Worm (Caenorhabditis elegans) whole organism, late embryonic: Measurements from ENCODE around the gene ZK402.2.
A peak's percentile ranks its signal among the peaks of the same experiment; 100 is the strongest.

Experiments used
- C08G9.2 ChIP-seq: sonication (generic microtip); optimal IDR thresholded peaks from 2 replicates; lab custom pipeline; 2016; ENCODE audit warnings: mild to moderate bottlenecking, missing genetic modification characterization, moderate library complexity, missing compliant biosample characterization
- C38D4.7 ChIP-seq: fragments of 200-800 bp; sonication (Bioruptor generic); optimal IDR thresholded peaks from 2 replicates; lab custom pipeline; 2018; ENCODE audit warnings: mild to moderate bottlenecking, missing genetic modification characterization, moderate library complexity, missing compliant biosample characterization
- K02D7.2 ChIP-seq: sonication (generic microtip); optimal IDR thresholded peaks from 2 replicates; lab custom pipeline; 2017; ENCODE audit warnings: mild to moderate bottlenecking, missing genetic modification characterization, missing compliant biosample characterization
- ama-1 ChIP-seq: fragments of 150-350 bp; optimal IDR thresholded peaks from 2 replicates; lab custom pipeline; 2014
- ceh-14 ChIP-seq: sonication (generic microtip); optimal IDR thresholded peaks from 2 replicates; lab custom pipeline; 2016; ENCODE audit warnings: missing genotype, missing genetic modification characterization, missing compliant biosample characterization
- ceh-19 ChIP-seq: fragments of 200-800 bp; sonication (Bioruptor generic); optimal IDR thresholded peaks from 2 replicates; lab custom pipeline; 2018; ENCODE audit warnings: mild to moderate bottlenecking, missing genetic modification characterization, missing compliant biosample characterization
- ceh-22 ChIP-seq: sonication (generic microtip); optimal IDR thresholded peaks from 2 replicates; lab custom pipeline; 2017; ENCODE audit warnings: missing biosample characterization, missing genetic modification characterization
- ceh-31 ChIP-seq: sonication (generic microtip); optimal IDR thresholded peaks from 2 replicates; lab custom pipeline; 2016; ENCODE audit warnings: missing genetic modification characterization, missing compliant biosample characterization
- ceh-45 ChIP-seq: fragments of 200-800 bp; sonication (Bioruptor generic); IDR thresholded peaks from 2 replicates; pipeline ENCODE4 v1.3.6; 2022; ENCODE audit warnings: missing genetic modification reagents, missing genetic modification characterization, missing compliant biosample characterization
- che-1 ChIP-seq: sonication (generic microtip); optimal IDR thresholded peaks from 2 replicates; lab custom pipeline; 2016; ENCODE audit warnings: mild to moderate bottlenecking, missing genetic modification characterization, missing compliant biosample characterization
- dmd-4 ChIP-seq: sonication (generic microtip); optimal IDR thresholded peaks from 2 replicates; lab custom pipeline; 2016; ENCODE audit warnings: borderline replicate concordance, missing genetic modification characterization, missing compliant biosample characterization
- dve-1 ChIP-seq: sonication (generic microtip); optimal IDR thresholded peaks from 2 replicates; lab custom pipeline; 2017; ENCODE audit warnings: antibody characterized with exemption, mild to moderate bottlenecking, missing genetic modification characterization, missing compliant biosample characterization
- elt-4 ChIP-seq: sonication (generic microtip); optimal IDR thresholded peaks from 2 replicates; lab custom pipeline; 2016; ENCODE audit warnings: missing genetic modification characterization, missing compliant biosample characterization
- ets-4 ChIP-seq: sonication (generic microtip); optimal IDR thresholded peaks from 2 replicates; lab custom pipeline; 2016; ENCODE audit warnings: missing genetic modification characterization, missing compliant biosample characterization
- eyg-1 ChIP-seq: sonication (generic microtip); optimal IDR thresholded peaks from 2 replicates; lab custom pipeline; 2016; ENCODE audit warnings: missing genotype, missing genetic modification characterization, missing compliant biosample characterization
- fax-1 ChIP-seq: sonication (generic microtip); optimal IDR thresholded peaks from 2 replicates; lab custom pipeline; 2016; ENCODE audit warnings: missing genotype, missing genetic modification characterization, missing compliant biosample characterization
- fkh-10 ChIP-seq: fragments of 150-350 bp; optimal IDR thresholded peaks from 2 replicates; lab custom pipeline; 2014; ENCODE audit warnings: missing biosample characterization, missing genetic modification reagents, missing genetic modification characterization
- fkh-6 ChIP-seq: sonication (generic microtip); optimal IDR thresholded peaks from 2 replicates; lab custom pipeline; 2016; ENCODE audit warnings: missing genetic modification characterization, missing compliant biosample characterization
- gmeb-2 ChIP-seq: sonication (generic microtip); optimal IDR thresholded peaks from 2 replicates; lab custom pipeline; 2016; ENCODE audit warnings: missing genetic modification characterization, inconsistent platforms, missing compliant biosample characterization
- hlh-13 ChIP-seq: fragments of 200-800 bp; sonication (Bioruptor generic); optimal IDR thresholded peaks from 2 replicates; lab custom pipeline; 2018; ENCODE audit warnings: mild to moderate bottlenecking, missing genetic modification characterization, missing compliant biosample characterization
- hlh-30 ChIP-seq: sonication (generic microtip); optimal IDR thresholded peaks from 2 replicates; lab custom pipeline; 2017; ENCODE audit warnings: antibody characterized with exemption, missing genetic modification characterization, missing compliant biosample characterization; ENCODE audit not compliant: insufficient read depth
- hlh-8 ChIP-seq: sonication (generic microtip); optimal IDR thresholded peaks from 2 replicates; lab custom pipeline; 2016; ENCODE audit warnings: missing genotype, missing genetic modification characterization, missing compliant biosample characterization
- lim-6 ChIP-seq: sonication (generic microtip); optimal IDR thresholded peaks from 2 replicates; lab custom pipeline; 2016; ENCODE audit warnings: missing genetic modification characterization, missing compliant biosample characterization
- lin-11 ChIP-seq: fragments of 200-800 bp; sonication (Bioruptor generic); optimal IDR thresholded peaks from 2 replicates; lab custom pipeline; 2018; ENCODE audit warnings: mild to moderate bottlenecking, missing genetic modification characterization, missing compliant biosample characterization
- nfya-1 ChIP-seq: sonication (generic microtip); optimal IDR thresholded peaks from 2 replicates; lab custom pipeline; 2017; ENCODE audit warnings: missing genetic modification characterization, mild to moderate bottlenecking, missing compliant biosample characterization, antibody characterized with exemption, moderate library complexity
- pat-9 ChIP-seq: fragments of 200-800 bp; sonication (Bioruptor generic); optimal IDR thresholded peaks from 2 replicates; lab custom pipeline; 2018; ENCODE audit warnings: mild to moderate bottlenecking, missing genetic modification characterization, moderate library complexity, missing compliant biosample characterization
- pax-1 ChIP-seq: fragments of 150-350 bp; optimal IDR thresholded peaks from 2 replicates; lab custom pipeline; 2014; ENCODE audit warnings: missing biosample characterization, missing genetic modification characterization
- pha-2 ChIP-seq: sonication (generic microtip); optimal IDR thresholded peaks from 2 replicates; lab custom pipeline; 2017; ENCODE audit warnings: mild to moderate bottlenecking, missing genetic modification characterization, missing compliant biosample characterization
- pqm-1 ChIP-seq: sonication (generic microtip); optimal IDR thresholded peaks from 2 replicates; lab custom pipeline; 2016; ENCODE audit warnings: missing genetic modification characterization, missing compliant biosample characterization
- pros-1 ChIP-seq: fragments of 150-350 bp; optimal IDR thresholded peaks from 2 replicates; lab custom pipeline; 2014; ENCODE audit warnings: missing biosample characterization, missing genetic modification reagents, missing genetic modification characterization
- sdc-2 ChIP-seq: sonication (generic microtip); optimal IDR thresholded peaks from 2 replicates; lab custom pipeline; 2016; ENCODE audit warnings: missing genotype, missing genetic modification characterization, missing compliant biosample characterization
- syd-9 ChIP-seq: sonication (generic microtip); optimal IDR thresholded peaks from 2 replicates; lab custom pipeline; 2016; ENCODE audit warnings: mild to moderate bottlenecking, missing genetic modification characterization, moderate library complexity, missing compliant biosample characterization
- tbx-2 ChIP-seq: sonication (generic microtip); optimal IDR thresholded peaks from 2 replicates; lab custom pipeline; 2016; ENCODE audit warnings: missing genetic modification characterization, missing compliant biosample characterization
- ttx-3 ChIP-seq: sonication (generic microtip); optimal IDR thresholded peaks from 2 replicates; lab custom pipeline; 2016; ENCODE audit warnings: missing genetic modification reagents, missing genetic modification characterization, missing compliant biosample characterization
- unc-3 ChIP-seq, 2 experiments: fragments of 200-800 bp in 1 of 2; sonication (Bioruptor generic) in 1 of 2; sonication (generic microtip) in 1 of 2; conservative IDR thresholded peaks in 1 of 2; optimal IDR thresholded peaks in 1 of 2; 2 replicates each; pipeline versions ENCODE4 v1.3.6 to Lab custom; 2016 to 2022; ENCODE audit warnings: missing compliant biosample characterization in 2 of 2, missing genetic modification characterization in 2 of 2, missing genetic modification reagents in 1 of 2
- unc-42 ChIP-seq: sonication (generic microtip); optimal IDR thresholded peaks from 2 replicates; lab custom pipeline; 2016; ENCODE audit warnings: missing genotype, missing genetic modification characterization, missing compliant biosample characterization
- unc-86 ChIP-seq: sonication (generic microtip); optimal IDR thresholded peaks from 2 replicates; lab custom pipeline; 2016; ENCODE audit warnings: missing genetic modification characterization, missing compliant biosample characterization
- ztf-16 ChIP-seq: sonication (generic microtip); optimal IDR thresholded peaks from 2 replicates; lab custom pipeline; 2017; ENCODE audit warnings: missing genetic modification characterization, missing compliant biosample characterization

ZK402.2 gene

ce11 chrX:1386893-1387367 is 16.6 kb upstream of the ZK402.2 start, which contains the start of gene F56C3.1:
TSS of gene F56C3.1 (plus strand) at chrX:1387317.
- TF ChIP-seq dmd-4 (tag; lab: Kevin White, UChicago) (no peak), sdc-2 (tag; lab: Kevin White, UChicago) (peak; percentile 93)
- TF ChIP-seq, all 69 proteins: peak for 1

ce11 chrX:1389382-1389983 is 14.1 kb upstream of the ZK402.2 start:
- no peak for TF ChIP-seq pax-1
- peak; percentile 98 for TF ChIP-seq sdc-2 (tag; lab: Kevin White, UChicago)
- TF ChIP-seq ceh-31 (tag; lab: Kevin White, UChicago), result peak; percentile 44
- no peak for TF ChIP-seq dve-1 (tag; lab: Kevin White, UChicago)
- TF ChIP-seq K02D7.2, result no peak
- peak; percentile 73 for TF ChIP-seq hlh-30
- TF ChIP-seq eyg-1 (tag; lab: Kevin White, UChicago), result no peak
- TF ChIP-seq unc-42 (tag; lab: Kevin White, UChicago), result peak; percentile 50
- TF ChIP-seq hlh-13, result no peak
- TF ChIP-seq ztf-16 (tag; lab: Kevin White, UChicago), result no peak
- peak; percentile 19 for TF ChIP-seq nfya-1 (tag; lab: Kevin White, UChicago)

DNA sequence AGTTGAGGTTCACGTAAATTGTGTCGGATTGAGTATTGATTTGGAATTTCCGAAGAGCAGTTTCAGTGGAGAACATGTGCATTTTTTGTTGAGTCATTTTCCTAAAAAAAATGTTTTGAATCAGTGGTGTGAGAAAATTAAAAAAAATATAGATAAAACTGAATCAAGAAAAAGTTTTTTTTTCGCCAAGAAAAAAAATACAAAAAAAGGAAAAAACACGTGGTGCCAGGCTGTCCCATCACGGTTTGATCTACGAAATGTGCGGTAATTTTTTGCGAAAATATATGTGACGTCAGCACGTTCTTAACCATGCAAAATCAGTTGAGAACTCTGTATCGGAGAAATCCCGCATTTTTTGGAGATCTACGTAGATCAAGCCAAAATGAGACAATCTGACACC is 9.7 kb upstream of the ZK402.2 start, which contains the start of gene F56C3.9:
Gene F56C3.9 (minus strand): TSS at position 101 of the 400 bp plus-strand sequence.
- TF ChIP-seq C38D4.7 (GFP tag; lab: Kevin White, UChicago), result no peak
- no peak for TF ChIP-seq hlh-13
- no peak for TF ChIP-seq pha-2 (tag; lab: Kevin White, UChicago)
- TF ChIP-seq pros-1, result no peak
- no peak for TF ChIP-seq ceh-19 (GFP tag; lab: Kevin White, UChicago)
- no peak for TF ChIP-seq pqm-1
- no peak for TF ChIP-seq ets-4 (tag; lab: Kevin White, UChicago)
- TF ChIP-seq ceh-45 (GFP tag; lab: Robert Waterston, UW), result no peak

ce11 chrX:1394437-1394836 is 9.1 kb upstream of the ZK402.2 start:
- no peak for TF ChIP-seq lin-11 (tag; lab: Kevin White, UChicago)

- TF ChIP-seq fax-1 (tag; lab: Kevin White, UChicago) (no peak), ztf-16 (tag; lab: Kevin White, UChicago) (no peak), ama-1 (lab: Kevin White, UChicago) (no peak), ceh-14 (tag; lab: Kevin White, UChicago) (no peak), ceh-22 (no peak), gmeb-2 (tag; lab: Kevin White, UChicago) (no peak), che-1 (tag; lab: Kevin White, UChicago) (no peak), dmd-4 (tag; lab: Kevin White, UChicago) (no peak), pax-1 (no peak), fkh-6 (no peak), syd-9 (tag; lab: Kevin White, UChicago) (no peak), pat-9 (tag; lab: Kevin White, UChicago) (no peak), elt-4 (no peak), ceh-45 (GFP tag; lab: Robert Waterston, UW) (no peak), ceh-31 (tag; lab: Kevin White, UChicago) (no peak), C38D4.7 (GFP tag; lab: Kevin White, UChicago) (no peak), ttx-3 (tag; lab: Kevin White, UChicago) (no peak)
Observed at ce11 chrX:1395793-1396192, 7.8 kb upstream of the ZK402.2 start.

- no peak for TF ChIP-seq tbx-2 (tag; lab: Kevin White, UChicago)
- no peak for TF ChIP-seq ets-4 (tag; lab: Kevin White, UChicago)
- no peak for TF ChIP-seq K02D7.2
- TF ChIP-seq lin-11 (tag; lab: Kevin White, UChicago), result no peak
- TF ChIP-seq lim-6, result no peak
- no peak for TF ChIP-seq unc-86
- no peak for TF ChIP-seq sdc-2 (tag; lab: Kevin White, UChicago)
- TF ChIP-seq ceh-22, result no peak
- no peak for TF ChIP-seq ceh-14 (tag; lab: Kevin White, UChicago)
- TF ChIP-seq hlh-8 (tag; lab: Kevin White, UChicago), result no peak
- no peak for TF ChIP-seq hlh-13
- TF ChIP-seq unc-3 (GFP tag; conservative IDR thresholded peaks at IDR 0.05; lab: Robert Waterston, UW), result no peak
- TF ChIP-seq unc-3 (tag; optimal IDR thresholded peaks at IDR 0.05; lab: Kevin White, UChicago), result no peak
- no peak for TF ChIP-seq C08G9.2 (tag; lab: Kevin White, UChicago)
- no peak for TF ChIP-seq fkh-10 (GFP tag; lab: Kevin White, UChicago)
- no peak for TF ChIP-seq pha-2 (tag; lab: Kevin White, UChicago)
Observed at ce11 chrX:1397516-1397915, 6.0 kb upstream of the ZK402.2 start, which contains the start of gene H39E20.1. TSS of gene H39E20.1 (minus strand) at chrX:1397616.
